Worm (Caenorhabditis elegans) whole organism, L2 larva: ENCODE results near the gene sna-3.

Experiments used
- C34F6.9 ChIP-seq: fragments of 150-350 bp; optimal IDR thresholded peaks from 2 replicates; lab custom pipeline; 2014; ENCODE audit warnings: missing biosample characterization, missing genetic modification characterization
- F13H6.1 ChIP-seq: sonication (generic microtip); optimal IDR thresholded peaks from 2 replicates; lab custom pipeline; 2016; ENCODE audit warnings: missing genetic modification characterization, missing compliant biosample characterization
- R02D3.7 ChIP-seq: fragments of 150-350 bp; optimal IDR thresholded peaks from 2 replicates; lab custom pipeline; 2014; ENCODE audit warnings: missing biosample characterization, missing genetic modification characterization
- alr-1 ChIP-seq: fragments of 150-350 bp; optimal IDR thresholded peaks from 2 replicates; lab custom pipeline; 2014; ENCODE audit warnings: missing biosample characterization, missing genetic modification characterization
- aly-2 ChIP-seq: fragments of 150-350 bp; optimal IDR thresholded peaks from 2 replicates; lab custom pipeline; 2014; ENCODE audit warnings: missing biosample characterization, missing genetic modification characterization
- ama-1 ChIP-seq: fragments of 150-350 bp; optimal IDR thresholded peaks from 2 replicates; lab custom pipeline; 2018; ENCODE audit warnings: inconsistent platforms
- blmp-1 ChIP-seq: sonication (generic microtip); optimal IDR thresholded peaks from 2 replicates; lab custom pipeline; 2017; ENCODE audit warnings: missing genetic modification characterization, mild to moderate bottlenecking, missing compliant biosample characterization, antibody characterized with exemption, moderate library complexity; ENCODE audit not compliant: insufficient read depth
- ceh-82 ChIP-seq: fragments of 150-350 bp; optimal IDR thresholded peaks from 2 replicates; lab custom pipeline; 2014; ENCODE audit warnings: missing biosample characterization, missing genetic modification characterization
- crh-2 ChIP-seq: sonication (generic microtip); optimal IDR thresholded peaks from 2 replicates; lab custom pipeline; 2017; ENCODE audit warnings: missing biosample characterization, missing genetic modification characterization
- elt-1 ChIP-seq: fragments of 150-350 bp; optimal IDR thresholded peaks from 2 replicates; lab custom pipeline; 2014; ENCODE audit warnings: missing biosample characterization, missing genetic modification characterization
- elt-3 ChIP-seq: sonication (generic microtip); optimal IDR thresholded peaks from 2 replicates; lab custom pipeline; 2017; ENCODE audit warnings: missing biosample characterization, missing genetic modification characterization
- fos-1 ChIP-seq: fragments of 150-350 bp; optimal IDR thresholded peaks from 2 replicates; lab custom pipeline; 2014; ENCODE audit warnings: missing biosample characterization, missing genetic modification characterization
- lin-13 ChIP-seq: fragments of 150-350 bp; optimal IDR thresholded peaks from 2 replicates; lab custom pipeline; 2014; ENCODE audit warnings: missing biosample characterization, missing genetic modification reagents, missing genetic modification characterization
- lin-39 ChIP-seq: fragments of 150-350 bp; optimal IDR thresholded peaks from 2 replicates; lab custom pipeline; 2014; ENCODE audit warnings: missing biosample characterization, missing genetic modification reagents, missing genetic modification characterization
- lsy-2 ChIP-seq, 2 experiments: fragments of 150-350 bp in 1 of 2; sonication (generic microtip) in 1 of 2; optimal IDR thresholded peaks; 2 replicates each; lab custom pipeline; 2014 to 2017; ENCODE audit warnings: missing biosample characterization in 2 of 2, missing genetic modification characterization in 2 of 2
- mab-5 ChIP-seq: fragments of 150-350 bp; optimal IDR thresholded peaks from 2 replicates; lab custom pipeline; 2014; ENCODE audit warnings: missing biosample characterization, missing genetic modification characterization
- mbf-1 ChIP-seq: sonication (generic microtip); optimal IDR thresholded peaks from 2 replicates; lab custom pipeline; 2017; ENCODE audit warnings: missing biosample characterization, missing genetic modification characterization
- mdl-1 ChIP-seq, 2 experiments: fragments of 150-350 bp in 1 of 2; sonication (generic microtip) in 1 of 2; optimal IDR thresholded peaks; 2 replicates each; lab custom pipeline; 2017; ENCODE audit warnings: missing biosample characterization in 2 of 2, missing genetic modification characterization in 2 of 2
- nhr-10 ChIP-seq: sonication (generic microtip); optimal IDR thresholded peaks from 2 replicates; lab custom pipeline; 2017; ENCODE audit warnings: missing biosample characterization, missing genetic modification characterization
- nhr-12 ChIP-seq: fragments of 150-350 bp; optimal IDR thresholded peaks from 2 replicates; lab custom pipeline; 2014; ENCODE audit warnings: missing biosample characterization, missing genetic modification characterization
- nhr-129 ChIP-seq: fragments of 150-350 bp; optimal IDR thresholded peaks from 2 replicates; lab custom pipeline; 2014; ENCODE audit warnings: missing biosample characterization, missing genetic modification characterization
- nhr-21 ChIP-seq: fragments of 150-350 bp; optimal IDR thresholded peaks from 2 replicates; lab custom pipeline; 2014; ENCODE audit warnings: missing biosample characterization, missing genetic modification characterization
- nhr-23 ChIP-seq: fragments of 150-350 bp; optimal IDR thresholded peaks from 2 replicates; lab custom pipeline; 2014; ENCODE audit warnings: missing biosample characterization, missing genetic modification reagents, missing genetic modification characterization
- nhr-237 ChIP-seq: fragments of 150-350 bp; optimal IDR thresholded peaks from 2 replicates; lab custom pipeline; 2014; ENCODE audit warnings: missing biosample characterization, missing genetic modification characterization
- nhr-25 ChIP-seq: fragments of 150-350 bp; sonication (generic microtip); optimal IDR thresholded peaks from 3 replicates; lab custom pipeline; 2014; ENCODE audit warnings: missing biosample characterization, missing genetic modification characterization
- nhr-6 ChIP-seq: fragments of 150-350 bp; optimal IDR thresholded peaks from 2 replicates; lab custom pipeline; 2014; ENCODE audit warnings: missing biosample characterization, missing genetic modification characterization
- nhr-77 ChIP-seq: fragments of 150-350 bp; optimal IDR thresholded peaks from 2 replicates; lab custom pipeline; 2014; ENCODE audit warnings: missing biosample characterization, missing genetic modification characterization
- peb-1 ChIP-seq: fragments of 150-350 bp; optimal IDR thresholded peaks from 2 replicates; lab custom pipeline; 2014; ENCODE audit warnings: missing biosample characterization, missing genetic modification characterization
- sem-4 ChIP-seq: fragments of 150-350 bp; optimal IDR thresholded peaks from 2 replicates; lab custom pipeline; 2014; ENCODE audit warnings: missing biosample characterization, missing genetic modification reagents, missing genetic modification characterization
- skn-1 ChIP-seq: sonication (generic microtip); optimal IDR thresholded peaks from 2 replicates; lab custom pipeline; 2017; ENCODE audit warnings: missing biosample characterization, missing genetic modification characterization
- sma-9 ChIP-seq, 2 experiments: fragments of 150-350 bp in 1 of 2; sonication (generic microtip) in 1 of 2; optimal IDR thresholded peaks; 2 replicates each; lab custom pipeline; 2014 to 2016; ENCODE audit warnings: missing genetic modification characterization in 2 of 2, mild to moderate bottlenecking in 1 of 2, missing biosample characterization in 1 of 2, missing compliant biosample characterization in 1 of 2, missing genetic modification reagents in 1 of 2, moderate library complexity in 1 of 2
- snpc-4 ChIP-seq: fragments of 150-350 bp; optimal IDR thresholded peaks from 2 replicates; lab custom pipeline; 2014; ENCODE audit warnings: missing biosample characterization, missing genetic modification characterization
- unc-39 ChIP-seq: fragments of 150-350 bp; optimal IDR thresholded peaks from 2 replicates; lab custom pipeline; 2014; ENCODE audit warnings: missing biosample characterization, missing genetic modification characterization
- unc-62 ChIP-seq: fragments of 150-350 bp; optimal IDR thresholded peaks from 2 replicates; lab custom pipeline; 2014; ENCODE audit warnings: missing biosample characterization, missing genetic modification reagents, missing genetic modification characterization
- zag-1 ChIP-seq: fragments of 150-350 bp; optimal IDR thresholded peaks from 2 replicates; lab custom pipeline; 2014; ENCODE audit warnings: missing biosample characterization, missing genetic modification characterization
- ztf-1 ChIP-seq: fragments of 200-800 bp; sonication (Bioruptor generic); conservative IDR thresholded peaks from 2 replicates; pipeline ENCODE4 v1.3.6; 2022; ENCODE audit warnings: missing genetic modification characterization, missing compliant biosample characterization

Gene sna-3

ce11 chrIII:6251511-6251910 lies 45.5 kb upstream of the sna-3 start, which contains the start of gene amdh-1:
amdh-1 (plus strand) TSS chrIII:6251811.
- no peak for TF ChIP-seq sma-9 (GFP tag; optimal IDR thresholded peaks at IDR 0.05; lab: Kevin White, UChicago)
- no peak for TF ChIP-seq sma-9 (tag; optimal IDR thresholded peaks at IDR 0.05; lab: Kevin White, UChicago)
- no peak for TF ChIP-seq blmp-1 (tag; lab: Kevin White, UChicago)
- no peak for TF ChIP-seq nhr-129
- TF ChIP-seq elt-3: no peak

ce11 chrIII:6248064-6248687 lies 42.2 kb upstream of the sna-3 start, which contains the start of the genes gen-1 and stt-3:
gen-1 (minus strand) TSS chrIII:6248158.
stt-3 (plus strand) TSS chrIII:6248637.
- peak; percentile 43 for TF ChIP-seq nhr-129
- no peak for TF ChIP-seq skn-1
- no peak for TF ChIP-seq sma-9 (GFP tag; optimal IDR thresholded peaks at IDR 0.05; lab: Kevin White, UChicago)
- TF ChIP-seq sma-9 (tag; optimal IDR thresholded peaks at IDR 0.05; lab: Kevin White, UChicago): no peak
- no peak for TF ChIP-seq aly-2 (tag; lab: Kevin White, UChicago)
- no peak for TF ChIP-seq zag-1 (tag; lab: Kevin White, UChicago)
- peak; percentile 18 for TF ChIP-seq C34F6.9
- no peak for TF ChIP-seq lin-39 (tag; lab: Kevin White, UChicago)
- TF ChIP-seq peb-1: no peak
- no peak for TF ChIP-seq sem-4 (tag; lab: Kevin White, UChicago)
- peak; percentile 86 for TF ChIP-seq crh-2 (tag; lab: Kevin White, UChicago)

DNA sequence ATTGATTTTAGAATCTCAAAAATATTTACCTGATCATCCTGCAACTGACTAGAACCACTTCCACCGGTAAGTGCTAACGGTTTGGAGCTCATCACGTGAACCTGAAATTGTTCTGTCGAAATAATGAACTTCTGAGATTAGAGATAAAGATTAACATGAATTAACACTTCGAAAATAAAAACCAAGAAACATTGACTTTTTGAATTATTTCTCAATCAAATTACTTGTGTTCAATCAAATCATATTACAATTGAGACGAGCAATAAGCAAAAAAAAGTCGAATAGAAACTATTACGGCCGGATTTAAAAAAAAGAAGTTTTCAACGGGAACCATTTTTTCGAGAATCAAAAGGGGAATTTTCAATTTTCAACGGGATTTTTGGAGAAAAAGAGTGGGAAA lies 39.7 kb upstream of the sna-3 start, which contains the start of gene bcas-2:
Gene bcas-2, minus strand, starts transcription at position 101 of the 400 bp plus-strand sequence.
- no peak for TF ChIP-seq nhr-21
- TF ChIP-seq alr-1: no peak
- TF ChIP-seq F13H6.1 (tag; lab: Kevin White, UChicago): no peak
- no peak for TF ChIP-seq mdl-1 (tag; optimal IDR thresholded peaks at IDR 0.05; lab: Kevin White, UChicago)
- TF ChIP-seq nhr-129: no peak
- no peak for TF ChIP-seq nhr-23
- TF ChIP-seq lin-39 (tag; lab: Kevin White, UChicago): no peak
- no peak for TF ChIP-seq sem-4 (tag; lab: Kevin White, UChicago)
- TF ChIP-seq lsy-2 (tag; optimal IDR thresholded peaks at IDR 0.05; lab: Kevin White, UChicago): no peak
- TF ChIP-seq nhr-6 (tag; lab: Kevin White, UChicago): no peak
- TF ChIP-seq C34F6.9: no peak
- no peak for TF ChIP-seq nhr-237 (tag; lab: Kevin White, UChicago)
- TF ChIP-seq R02D3.7: no peak
- no peak for TF ChIP-seq nhr-12 (tag; lab: Kevin White, UChicago)

ce11 chrIII:6240528-6240927 lies 34.5 kb upstream of the sna-3 start, which contains the start of gene T12A2.3:
T12A2.3 (plus strand) TSS chrIII:6240828.
- no peak for TF ChIP-seq nhr-77 (tag; lab: Kevin White, UChicago)
- TF ChIP-seq mbf-1 (tag; lab: Kevin White, UChicago): no peak
- TF ChIP-seq lin-13 (GFP tag; lab: Kevin White, UChicago): no peak
- no peak for TF ChIP-seq fos-1 (tag; lab: Kevin White, UChicago)
- TF ChIP-seq elt-1 (tag; lab: Kevin White, UChicago): no peak
- no peak for TF ChIP-seq snpc-4 (tag; lab: Kevin White, UChicago)
- no peak for TF ChIP-seq ceh-82 (tag; lab: Kevin White, UChicago)
- TF ChIP-seq sem-4 (tag; lab: Kevin White, UChicago): no peak
- no peak for TF ChIP-seq nhr-21
- TF ChIP-seq F13H6.1 (tag; lab: Kevin White, UChicago): no peak
- TF ChIP-seq ztf-1 (GFP tag; lab: Robert Waterston, UW): no peak
- no peak for TF ChIP-seq zag-1 (tag; lab: Kevin White, UChicago)
- TF ChIP-seq nhr-25 (tag; lab: Kevin White, UChicago): no peak
- TF ChIP-seq blmp-1 (tag; lab: Kevin White, UChicago): no peak

DNA sequence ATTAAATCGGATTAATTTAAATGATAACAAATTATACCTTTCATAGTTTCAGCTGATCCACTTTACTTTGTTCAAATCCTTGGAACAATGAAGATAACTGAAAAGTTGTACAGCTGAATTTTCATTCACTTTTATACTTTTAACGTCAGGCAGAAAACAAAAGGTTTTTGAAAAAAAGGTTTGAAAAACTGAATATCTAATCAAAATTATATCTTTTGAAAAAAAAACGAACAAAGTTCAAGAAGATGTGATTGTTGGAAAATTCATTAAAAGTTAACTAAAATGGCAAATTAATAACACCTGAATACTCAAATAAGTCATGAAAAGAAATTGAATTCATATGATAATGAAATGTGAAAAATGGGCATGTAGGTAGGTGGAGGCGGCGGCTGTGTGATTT lies 30.6 kb upstream of the sna-3 start, which contains the start of gene T12A2.21:
Gene T12A2.21, minus strand, starts transcription at position 101 of the 400 bp plus-strand sequence.
- no peak for TF ChIP-seq crh-2 (tag; lab: Kevin White, UChicago)
- no peak for TF ChIP-seq zag-1 (tag; lab: Kevin White, UChicago)
- no peak for TF ChIP-seq mab-5 (tag; lab: Kevin White, UChicago)
- TF ChIP-seq mdl-1 (tag; optimal IDR thresholded peaks at IDR 0.05; lab: Kevin White, UChicago): no peak
- no peak for TF ChIP-seq C34F6.9
- no peak for TF ChIP-seq F13H6.1 (tag; lab: Kevin White, UChicago)
- no peak for TF ChIP-seq skn-1
- TF ChIP-seq lin-39 (tag; lab: Kevin White, UChicago): no peak
- TF ChIP-seq ama-1 (lab: Kevin White, UChicago): no peak
- no peak for TF ChIP-seq blmp-1 (tag; lab: Kevin White, UChicago)
- no peak for TF ChIP-seq nhr-25 (tag; lab: Kevin White, UChicago)
- TF ChIP-seq unc-62 (GFP tag; lab: Kevin White, UChicago): no peak
- no peak for TF ChIP-seq nhr-10 (tag; lab: Kevin White, UChicago)
- no peak for TF ChIP-seq unc-39 (tag; lab: Kevin White, UChicago)
- no peak for TF ChIP-seq ztf-1 (GFP tag; lab: Robert Waterston, UW)
- TF ChIP-seq elt-3: no peak
- no peak for TF ChIP-seq nhr-77 (tag; lab: Kevin White, UChicago)
- no peak for TF ChIP-seq nhr-23
- no peak for TF ChIP-seq fos-1 (tag; lab: Kevin White, UChicago)
- TF ChIP-seq, all 48 proteins: peak for 0
